Worm (Caenorhabditis elegans): ENCODE measurements around the gene C44B7.11.
A peak's percentile ranks its signal among the peaks of the same experiment; 100 is the strongest.

Gene C44B7.11

ce11 chrII:6891838-6892237 is 5.5 kb downstream of the C44B7.11 start (continued):
- TF ChIP-seq mab-9 (GFP tag; IDR thresholded peaks at IDR 0.05) (no peak), F16B12.6 (tag; optimal IDR thresholded peaks at IDR 0.05) (no peak), Y116A8C.19 (tag; optimal IDR thresholded peaks at IDR 0.05; ENCODE audit: borderline replicate concordance) (no peak), unc-86 (tag; optimal IDR thresholded peaks at IDR 0.05) (no peak), sup-37 (GFP tag; optimal IDR thresholded peaks at IDR 0.05) (peak; percentile 55), dpl-1 (GFP tag; optimal IDR thresholded peaks at IDR 0.05) (peak; percentile 15 to 46 (median 32)), efl-3 (GFP tag; optimal IDR thresholded peaks at IDR 0.05) (no peak), ets-5 (GFP tag; IDR thresholded peaks at IDR 0.05) (no peak), ceh-90 (tag; optimal IDR thresholded peaks at IDR 0.05) (no peak), nhr-28 (tag; optimal IDR thresholded peaks at IDR 0.05) (no peak), lin-14 (GFP tag; optimal IDR thresholded peaks at IDR 0.05) (peak; percentile 78), aly-2 (tag; optimal IDR thresholded peaks at IDR 0.05) (no peak), C16A3.4 (tag; optimal IDR thresholded peaks at IDR 0.05) (peak; percentile 62), zag-1 (tag; optimal IDR thresholded peaks at IDR 0.05) (no peak), snu-23 (GFP tag; optimal IDR thresholded peaks at IDR 0.05) (peak; percentile 93), ceh-82 (tag; optimal IDR thresholded peaks at IDR 0.05) (peak in 2 of 3 experiments; percentile 29 to 40), nhr-77 (tag; optimal IDR thresholded peaks at IDR 0.05) (peak; percentile 48), lir-3 (tag; optimal IDR thresholded peaks at IDR 0.05; ENCODE audit: poor library complexity) (peak; percentile 73), zip-4 (GFP tag; optimal IDR thresholded peaks at IDR 0.05) (no peak), nhr-90 (tag; optimal IDR thresholded peaks at IDR 0.05; ENCODE audit: poor library complexity) (peak; percentile 63), fkh-10 (GFP tag; optimal IDR thresholded peaks at IDR 0.05) (no peak), egl-27 (tag; optimal IDR thresholded peaks at IDR 0.05) (no peak), nhr-11 (tag; optimal IDR thresholded peaks at IDR 0.05) (no peak), unc-30 (tag; optimal IDR thresholded peaks at IDR 0.05) (no peak), rnt-1 (tag; optimal IDR thresholded peaks at IDR 0.05) (peak; percentile 75), vab-15 (tag; optimal IDR thresholded peaks at IDR 0.05) (no peak), mdl-1 (tag; optimal IDR thresholded peaks at IDR 0.05) (peak in 1 of 2 experiments; percentile 91), sox-4 (tag; optimal IDR thresholded peaks at IDR 0.05) (no peak), pax-3 (tag; optimal IDR thresholded peaks at IDR 0.05) (peak; percentile 47), grh-1 (GFP tag; IDR thresholded peaks at IDR 0.05) (no peak), aha-1 (tag; optimal IDR thresholded peaks at IDR 0.05) (no peak), nhr-12 (tag; optimal IDR thresholded peaks at IDR 0.05) (no peak), nhr-85 (tag) (peak; percentile 69), nhr-71 (tag; optimal IDR thresholded peaks at IDR 0.05) (peak; percentile 96), tlp-1 (tag; optimal IDR thresholded peaks at IDR 0.05) (no peak), C34B4.2 (tag; optimal IDR thresholded peaks at IDR 0.05) (no peak), ces-1 (GFP tag; optimal IDR thresholded peaks at IDR 0.05) (no peak), mef-2 (tag; optimal IDR thresholded peaks at IDR 0.05) (no peak), lin-13 (GFP tag; optimal IDR thresholded peaks at IDR 0.05) (peak; percentile 47), hpl-2 (GFP tag; optimal IDR thresholded peaks at IDR 0.05) (no peak), fos-1 (tag; optimal IDR thresholded peaks at IDR 0.05) (no peak), xbp-1 (tag; optimal IDR thresholded peaks at IDR 0.05) (peak; percentile 32), nhr-237 (tag; optimal IDR thresholded peaks at IDR 0.05) (no peak), unc-130 (tag; optimal IDR thresholded peaks at IDR 0.05) (peak; percentile 91), fkh-8 (tag; optimal IDR thresholded peaks at IDR 0.05) (no peak)

- TF ChIP-seq ztf-11 (tag; optimal IDR thresholded peaks at IDR 0.05) (no peak), xbp-1 (tag; optimal IDR thresholded peaks at IDR 0.05) (peak; percentile 14), Y116A8C.19 (tag; optimal IDR thresholded peaks at IDR 0.05; ENCODE audit: borderline replicate concordance) (no peak), sptf-1 (tag; optimal IDR thresholded peaks at IDR 0.05) (no peak), tlp-1 (tag; optimal IDR thresholded peaks at IDR 0.05) (no peak), grh-1 (GFP tag; IDR thresholded peaks at IDR 0.05) (0 out of 2 replicates have a peak, but pooled peaks have one; percentile 9), pax-3 (tag; optimal IDR thresholded peaks at IDR 0.05) (no peak), lin-39 (tag; optimal IDR thresholded peaks at IDR 0.05) (no peak), snpc-4 (tag; optimal IDR thresholded peaks at IDR 0.05) (peak; percentile 7), elt-2 (tag; optimal IDR thresholded peaks at IDR 0.05) (no peak), mef-2 (tag; optimal IDR thresholded peaks at IDR 0.05) (no peak), nhr-76 (tag; optimal IDR thresholded peaks at IDR 0.05) (no peak), fos-1 (tag; optimal IDR thresholded peaks at IDR 0.05) (no peak), nhr-71 (tag; optimal IDR thresholded peaks at IDR 0.05) (peak; percentile 78), ztf-4 (tag; optimal IDR thresholded peaks at IDR 0.05) (peak; percentile 43), pag-3 (tag; optimal IDR thresholded peaks at IDR 0.05; ENCODE audit: borderline replicate concordance, insufficient read depth) (no peak), isw-1 (GFP tag; IDR thresholded peaks at IDR 0.05) (0 out of 2 replicates have a peak, but pooled peaks have one; percentile 1)
These were observed 6.2 kb downstream of the C44B7.11 start for ce11 chrII:6891176-6891575.
